Fruit fly (Drosophila melanogaster) whole organism, prepupa: ENCODE results near the gene Hsp83.

Experiments
- CG10631 ChIP-seq: fragments of 200-800 bp; sonication (Bioruptor generic); optimal IDR thresholded peaks from 2 replicates; lab custom pipeline; 2016; ENCODE audit warnings: missing biosample characterization, missing genetic modification characterization
- CG10669 ChIP-seq: fragments of 200-800 bp; sonication (Bioruptor generic); optimal IDR thresholded peaks from 3 replicates; lab custom pipeline; 2018; ENCODE audit warnings: missing biosample characterization, mild to moderate bottlenecking, missing genetic modification characterization, moderate library complexity
- CG11294 ChIP-seq: fragments of 200-800 bp; sonication (Bioruptor generic); IDR thresholded peaks from 2 replicates; pipeline ENCODE4 v1.3.6; 2022; ENCODE audit warnings: missing biosample characterization, missing genetic modification characterization
- CG11762 ChIP-seq: fragments of 200-800 bp; sonication (Bioruptor generic); optimal IDR thresholded peaks from 3 replicates; lab custom pipeline; 2016; ENCODE audit warnings: missing biosample characterization, missing genetic modification characterization; ENCODE audit not compliant: insufficient read depth
- CG15336 ChIP-seq: fragments of 200-800 bp; sonication (Bioruptor generic); IDR thresholded peaks from 2 replicates; pipeline ENCODE4 v1.3.6; 2022; ENCODE audit warnings: missing biosample characterization, missing genetic modification characterization
- CG1621 ChIP-seq: fragments of 200-800 bp; sonication (Bioruptor generic); optimal IDR thresholded peaks from 3 replicates; lab custom pipeline; 2018; ENCODE audit warnings: missing biosample characterization, mild to moderate bottlenecking, missing genetic modification characterization
- CG16779 ChIP-seq: fragments of 200-800 bp; sonication (Bioruptor generic); optimal IDR thresholded peaks from 3 replicates; lab custom pipeline; 2017; ENCODE audit warnings: missing biosample characterization, mild to moderate bottlenecking, missing genetic modification characterization
- CG3032 ChIP-seq: fragments of 200-800 bp; optimal IDR thresholded peaks from 2 replicates; lab custom pipeline; 2019; ENCODE audit warnings: missing biosample characterization, mild to moderate bottlenecking, missing genetic modification characterization, moderate library complexity
- CG31627 ChIP-seq: fragments of 200-800 bp; sonication (Bioruptor generic); optimal IDR thresholded peaks from 3 replicates; lab custom pipeline; 2016; ENCODE audit warnings: missing biosample characterization, missing genetic modification characterization
- CG32006 ChIP-seq: fragments of 200-800 bp; sonication (Bioruptor generic); optimal IDR thresholded peaks from 3 replicates; lab custom pipeline; 2017; ENCODE audit warnings: missing biosample characterization, mild to moderate bottlenecking, missing genetic modification characterization
- CG4318 ChIP-seq: fragments of 200-800 bp; sonication (Bioruptor generic); optimal IDR thresholded peaks from 3 replicates; lab custom pipeline; 2017; ENCODE audit warnings: missing biosample characterization, mild to moderate bottlenecking, missing genetic modification characterization
- CG6163 ChIP-seq: fragments of 200-800 bp; sonication (Bioruptor generic); IDR thresholded peaks from 3 replicates; pipeline ENCODE4 v1.3.6; 2022; ENCODE audit warnings: missing biosample characterization, missing genetic modification characterization
- CG8119 ChIP-seq: fragments of 200-800 bp; sonication (Bioruptor generic); IDR thresholded peaks from 3 replicates; pipeline ENCODE4 v1.3.6; 2022; ENCODE audit warnings: missing biosample characterization, missing genetic modification characterization
- CG8319 ChIP-seq: fragments of 200-800 bp; sonication (Bioruptor generic); optimal IDR thresholded peaks from 3 replicates; lab custom pipeline; 2016; ENCODE audit warnings: missing biosample characterization, missing genetic modification characterization
- CG9139 ChIP-seq: fragments of 200-800 bp; sonication (Bioruptor generic); optimal IDR thresholded peaks from 3 replicates; lab custom pipeline; 2017; ENCODE audit warnings: missing biosample characterization, mild to moderate bottlenecking, missing genetic modification characterization
- Eip75B ChIP-seq: fragments of 200-800 bp; sonication (Bioruptor generic); optimal IDR thresholded peaks from 3 replicates; lab custom pipeline; 2016; ENCODE audit warnings: missing biosample characterization, missing genetic modification characterization
- Eip78C ChIP-seq: fragments of 200-800 bp; sonication (Bioruptor generic); peaks from one replicate; lab custom pipeline; 2016; ENCODE audit warnings: missing biosample characterization, missing genetic modification characterization
- Eip93F ChIP-seq: fragments of 200-800 bp; sonication (Bioruptor generic); optimal IDR thresholded peaks from 2 replicates; lab custom pipeline; 2016; ENCODE audit warnings: missing biosample characterization, mild to moderate bottlenecking, missing genetic modification characterization
- Ets21C ChIP-seq: fragments of 200-800 bp; sonication (Bioruptor generic); optimal IDR thresholded peaks from 3 replicates; lab custom pipeline; 2016; ENCODE audit warnings: missing biosample characterization, missing genetic modification characterization
- Gug ChIP-seq: fragments of 200-800 bp; sonication (Bioruptor generic); IDR thresholded peaks from 2 replicates; pipeline ENCODE4 v1.3.6; 2022; ENCODE audit warnings: missing biosample characterization, missing genetic modification characterization
- Hr39 ChIP-seq: fragments of 200-800 bp; sonication (Bioruptor generic); optimal IDR thresholded peaks from 2 replicates; lab custom pipeline; 2016; ENCODE audit warnings: missing biosample characterization, missing genetic modification characterization
- Hr4 ChIP-seq: fragments of 200-800 bp; sonication (Bioruptor generic); optimal IDR thresholded peaks from 3 replicates; lab custom pipeline; 2016; ENCODE audit warnings: missing biosample characterization, missing genetic modification characterization
- Lpt ChIP-seq: fragments of 200-800 bp; sonication (Bioruptor generic); optimal IDR thresholded peaks from 3 replicates; lab custom pipeline; 2016; ENCODE audit warnings: missing biosample characterization, missing genetic modification characterization
- Met ChIP-seq: fragments of 200-800 bp; sonication (Bioruptor generic); optimal IDR thresholded peaks from 3 replicates; lab custom pipeline; 2016; ENCODE audit warnings: missing biosample characterization, missing genetic modification characterization
- OdsH ChIP-seq: fragments of 200-800 bp; sonication (Bioruptor generic); optimal IDR thresholded peaks from 3 replicates; lab custom pipeline; 2016; ENCODE audit warnings: missing biosample characterization, missing genetic modification characterization
- Smox ChIP-seq: fragments of 200-800 bp; sonication (Bioruptor generic); optimal IDR thresholded peaks from 3 replicates; lab custom pipeline; 2016; ENCODE audit warnings: missing biosample characterization, missing genetic modification characterization
- Sox102F ChIP-seq: fragments of 200-800 bp; sonication (Bioruptor generic); optimal IDR thresholded peaks from 2 replicates; lab custom pipeline; 2016; ENCODE audit warnings: missing biosample characterization, mild to moderate bottlenecking, missing genetic modification characterization
- Sox14 ChIP-seq: fragments of 200-800 bp; sonication (Bioruptor generic); optimal IDR thresholded peaks from 3 replicates; lab custom pipeline; 2016; ENCODE audit warnings: missing biosample characterization, missing genetic modification characterization
- achi ChIP-seq: fragments of 200-800 bp; sonication (Bioruptor generic); optimal IDR thresholded peaks from 3 replicates; lab custom pipeline; 2016; ENCODE audit warnings: missing biosample characterization, missing genetic modification characterization
- acj6 ChIP-seq: fragments of 200-800 bp; sonication (Bioruptor generic); optimal IDR thresholded peaks from 3 replicates; lab custom pipeline; 2016; ENCODE audit warnings: missing biosample characterization, missing genetic modification characterization
- cyc ChIP-seq: fragments of 200-800 bp; sonication (Bioruptor generic); optimal IDR thresholded peaks from 3 replicates; lab custom pipeline; 2016; ENCODE audit warnings: missing biosample characterization, missing genetic modification characterization
- fd59A ChIP-seq: fragments of 200-800 bp; sonication (Bioruptor generic); optimal IDR thresholded peaks from 2 replicates; lab custom pipeline; 2017; ENCODE audit warnings: missing biosample characterization, mild to moderate bottlenecking, missing genetic modification characterization, missing genetic modification reagents
- fd85E ChIP-seq: fragments of 200-800 bp; sonication (Bioruptor generic); optimal IDR thresholded peaks from 3 replicates; lab custom pipeline; 2016; ENCODE audit warnings: missing biosample characterization, missing genetic modification characterization
- fkh ChIP-seq: fragments of 200-800 bp; sonication (Bioruptor generic); optimal IDR thresholded peaks from 3 replicates; lab custom pipeline; 2017; ENCODE audit warnings: missing biosample characterization, mild to moderate bottlenecking, missing genetic modification characterization, moderate library complexity
- lz ChIP-seq: fragments of 200-800 bp; sonication (Bioruptor generic); optimal IDR thresholded peaks from 3 replicates; lab custom pipeline; 2016; ENCODE audit warnings: missing biosample characterization, missing genetic modification characterization
- net ChIP-seq: fragments of 200-800 bp; sonication (Bioruptor generic); optimal IDR thresholded peaks from 3 replicates; lab custom pipeline; 2016; ENCODE audit warnings: missing biosample characterization, missing genetic modification characterization
- pdm3 ChIP-seq: fragments of 200-800 bp; sonication (Bioruptor generic); optimal IDR thresholded peaks from 3 replicates; lab custom pipeline; 2016; ENCODE audit warnings: missing biosample characterization, missing genetic modification characterization
- spab ChIP-seq: fragments of 200-800 bp; sonication (Bioruptor generic); optimal IDR thresholded peaks from 2 replicates; lab custom pipeline; 2017; ENCODE audit warnings: missing biosample characterization, mild to moderate bottlenecking, missing genetic modification characterization, missing genetic modification reagents
- ss ChIP-seq, 2 experiments: fragments of 200-800 bp; sonication (Bioruptor generic); optimal IDR thresholded peaks; 2 replicates in 1 of 2; 3 replicates in 1 of 2; lab custom pipeline; 2017 to 2018; ENCODE audit warnings: mild to moderate bottlenecking in 2 of 2, missing biosample characterization in 2 of 2, missing genetic modification characterization in 2 of 2, moderate library complexity in 1 of 2
- svp ChIP-seq: fragments of 200-800 bp; sonication (Bioruptor generic); peaks from one replicate; lab custom pipeline; 2016; ENCODE audit warnings: missing biosample characterization, missing genetic modification characterization
- topi ChIP-seq: fragments of 200-800 bp; sonication (Bioruptor generic); optimal IDR thresholded peaks from 3 replicates; lab custom pipeline; 2016; ENCODE audit warnings: missing biosample characterization, missing genetic modification characterization
- vri ChIP-seq: fragments of 200-800 bp; sonication (Bioruptor generic); optimal IDR thresholded peaks from 3 replicates; lab custom pipeline; 2016; ENCODE audit warnings: missing biosample characterization, mild to moderate bottlenecking, missing genetic modification characterization

Hsp83 gene

DNA sequence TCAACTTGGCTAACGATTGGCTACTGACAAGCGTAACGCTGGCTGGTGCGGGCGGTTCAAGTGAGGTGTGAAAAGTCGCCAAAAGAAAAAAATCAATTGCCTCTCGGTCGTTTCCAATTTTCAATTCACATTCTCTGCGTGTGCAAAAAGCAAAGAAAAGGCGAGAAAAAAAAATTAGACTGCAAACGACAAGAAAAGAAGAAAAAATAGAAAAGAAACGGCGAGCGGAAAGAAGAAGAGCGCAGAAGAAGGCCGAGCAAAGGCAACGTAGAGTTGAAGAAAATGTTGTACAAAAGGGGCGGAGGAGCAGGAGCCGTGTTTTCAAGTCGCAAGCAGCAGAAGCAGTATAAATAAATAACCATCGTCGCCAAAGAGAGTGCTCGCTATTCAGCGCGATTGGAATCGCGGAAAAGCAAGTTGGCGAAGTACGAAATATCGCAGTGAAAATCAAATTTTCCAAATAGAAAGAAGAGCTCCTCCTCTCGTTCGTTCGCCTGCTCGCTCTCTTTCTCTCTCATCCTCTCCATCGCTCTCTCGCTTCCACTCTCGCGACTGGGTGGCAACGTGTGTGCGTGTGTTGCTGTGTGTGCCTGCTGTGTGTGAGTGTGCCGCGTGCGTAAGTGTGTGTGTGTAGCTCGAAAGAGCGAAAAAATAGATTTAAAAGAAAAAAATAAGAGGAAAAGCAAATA is 33.1 kb downstream of the Hsp83 start (continued):
- TF ChIP-seq Ets21C (GFP tag; lab: Kevin White, UChicago) (no peak), CG11762 (GFP tag; lab: Kevin White, UChicago) (no peak), Hr4 (GFP tag; lab: Kevin White, UChicago) (no peak), CG15336 (GFP tag; lab: Robert Waterston, UW) (peak; percentile 45), Met (no peak), pdm3 (no peak), Sox14 (GFP tag; lab: Kevin White, UChicago) (no peak), fd85E (GFP tag; lab: Kevin White, UChicago) (no peak), CG1621 (tag; lab: Kevin White, UChicago) (no peak)

- no peak for TF ChIP-seq Hr4 (GFP tag; lab: Kevin White, UChicago)
- no peak for TF ChIP-seq fd85E (GFP tag; lab: Kevin White, UChicago)
- TF ChIP-seq fd59A (GFP tag; lab: Kevin White, UChicago) = no peak
- TF ChIP-seq achi (GFP tag; lab: Kevin White, UChicago) = no peak
Observed at dm6 chr3L:3226458-3226783, 33.7 kb downstream of the Hsp83 start.

DNA sequence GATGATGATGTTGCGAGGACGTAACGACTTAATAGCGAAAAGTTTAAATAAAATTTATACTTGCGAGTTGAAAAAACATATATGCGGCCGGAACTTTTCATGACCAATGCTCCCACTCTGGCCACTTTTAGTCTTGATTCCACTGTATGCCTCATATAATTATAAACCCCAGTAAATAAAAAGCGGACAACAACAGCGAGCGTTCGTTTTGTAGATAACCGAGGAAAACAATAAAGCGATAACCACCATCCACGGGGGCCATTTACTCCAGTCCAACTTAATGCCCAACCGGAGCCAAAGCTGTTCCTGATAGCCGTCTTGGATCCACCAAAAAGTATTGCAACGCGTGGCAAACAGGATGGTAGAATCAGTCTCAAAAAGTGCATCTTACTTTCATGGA is 43.5 kb downstream of the Hsp83 start:
- TF ChIP-seq CG8319 (GFP tag; lab: Kevin White, UChicago) = no peak
- TF ChIP-seq ss (GFP tag; optimal IDR thresholded peaks at IDR 0.05; lab: Kevin White, UChicago) = no peak
- no peak for TF ChIP-seq CG1621 (tag; lab: Kevin White, UChicago)
- no peak for TF ChIP-seq acj6 (GFP tag; lab: Kevin White, UChicago)
- peak; percentile 50; the same call in 1 of the 3 replicates for TF ChIP-seq CG6163 (GFP tag; lab: Robert Waterston, UW)
- peak; percentile 23 for TF ChIP-seq vri (GFP tag; lab: Kevin White, UChicago)

DNA sequence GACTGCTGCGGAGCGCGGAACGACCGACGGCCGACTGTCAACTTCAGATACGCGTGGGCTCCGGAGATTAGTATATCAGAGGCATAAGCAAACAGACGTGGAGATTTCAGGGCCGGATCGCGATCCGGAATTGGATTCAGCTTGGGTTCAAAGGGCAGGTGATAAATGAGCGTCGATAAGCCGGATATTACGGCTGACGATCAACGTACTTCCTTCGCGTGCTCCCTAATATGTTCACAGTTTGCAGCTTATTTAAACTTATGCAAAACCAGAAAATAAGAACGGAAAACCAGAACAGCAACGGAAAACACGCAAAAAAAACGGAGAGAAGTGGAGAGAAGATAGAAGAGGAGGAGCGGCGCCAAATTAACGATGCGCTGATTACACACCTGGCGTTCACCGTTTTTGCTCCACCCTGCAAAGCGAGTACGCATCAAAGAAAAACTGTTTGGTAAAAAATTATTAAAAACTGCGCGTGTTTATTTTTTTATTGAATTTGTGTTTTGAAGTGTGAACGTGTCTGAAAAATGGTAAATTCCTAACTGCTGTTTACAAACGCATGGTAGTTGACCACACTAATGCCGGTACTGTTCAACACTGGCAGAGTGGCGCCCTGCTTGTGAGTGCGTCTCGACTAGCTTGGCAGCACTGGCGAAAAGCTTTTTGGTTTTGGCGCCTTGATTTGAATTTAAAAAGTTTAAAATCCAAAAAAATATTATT is 46.4 kb downstream of the Hsp83 start, which contains the start of gene CG17746:
Gene CG17746, minus strand, starts transcription at position 546 of the 720 bp plus-strand sequence.
- no peak for TF ChIP-seq achi (GFP tag; lab: Kevin White, UChicago)
- peak; percentile 35 for TF ChIP-seq CG31627
- TF ChIP-seq cyc (GFP tag; lab: Kevin White, UChicago) = peak; percentile 10
- TF ChIP-seq CG9139 (GFP tag; lab: Kevin White, UChicago) = no peak
- no peak for TF ChIP-seq topi (GFP tag; lab: Kevin White, UChicago)
- TF ChIP-seq Lpt (GFP tag; lab: Kevin White, UChicago) = no peak
- TF ChIP-seq Hr39 (GFP tag; lab: Kevin White, UChicago) = no peak
- TF ChIP-seq spab (GFP tag; lab: Kevin White, UChicago) = no peak
- no peak for TF ChIP-seq pdm3
- peak in 1 of 2 experiments; percentile 48 for TF ChIP-seq ss (GFP tag; optimal IDR thresholded peaks at IDR 0.05; lab: Kevin White, UChicago)
- TF ChIP-seq Gug = 0 out of 2 replicates have a peak, but pooled peaks have one; percentile 12
- TF ChIP-seq CG8319 (GFP tag; lab: Kevin White, UChicago) = no peak
- TF ChIP-seq CG8119 (GFP tag; lab: Robert Waterston, UW) = no peak
- peak; percentile 93 for TF ChIP-seq svp (GFP tag; lab: Kevin White, UChicago)
- TF ChIP-seq CG4318 (GFP tag; lab: Kevin White, UChicago) = no peak
- TF ChIP-seq Eip93F (GFP tag; lab: Kevin White, UChicago) = no peak
- no peak for TF ChIP-seq CG32006 (GFP tag; lab: Kevin White, UChicago)
- no peak for TF ChIP-seq CG10631 (GFP tag; lab: Kevin White, UChicago)
- TF ChIP-seq lz (GFP tag; lab: Kevin White, UChicago) = peak; percentile 38
- no peak for TF ChIP-seq Eip75B (GFP tag; lab: Kevin White, UChicago)
- peak; percentile 45 for TF ChIP-seq Sox14 (GFP tag; lab: Kevin White, UChicago)
- TF ChIP-seq net (GFP tag; lab: Kevin White, UChicago) = no peak
- no peak for TF ChIP-seq CG3032
- TF ChIP-seq OdsH (GFP tag; lab: Kevin White, UChicago) = no peak
- TF ChIP-seq fd59A (GFP tag; lab: Kevin White, UChicago) = no peak
- TF ChIP-seq CG11294 (GFP tag; lab: Robert Waterston, UW) = no peak
- no peak for TF ChIP-seq Smox (GFP tag; lab: Kevin White, UChicago)
- TF ChIP-seq Sox102F = no peak
- no peak for TF ChIP-seq CG16779 (tag; lab: Kevin White, UChicago)
- TF ChIP-seq vri (GFP tag; lab: Kevin White, UChicago) = no peak
- peak; percentile 76 for TF ChIP-seq Eip78C (GFP tag; lab: Kevin White, UChicago)
- peak; percentile 43 for TF ChIP-seq fkh (GFP tag; lab: Kevin White, UChicago)
- no peak for TF ChIP-seq CG11762 (GFP tag; lab: Kevin White, UChicago)
- no peak for TF ChIP-seq CG10669
- no peak for TF ChIP-seq Ets21C (GFP tag; lab: Kevin White, UChicago)
- TF ChIP-seq Met = no peak
